Fruit fly (Drosophila melanogaster) whole organism, embryonic: ENCODE results near the gene mRpL39.

ENCODE experiments used
- CG10147 ChIP-seq: fragments of 200-800 bp; sonication (Bioruptor generic); optimal IDR thresholded peaks from 2 replicates; lab custom pipeline; 2019; ENCODE audit warnings: missing biosample characterization, mild to moderate bottlenecking, missing genetic modification characterization, moderate library complexity
- CG1024 ChIP-seq: fragments of 200-800 bp; sonication (Bioruptor generic); IDR thresholded peaks from 2 replicates; pipeline ENCODE4 v1.3.6; 2022; ENCODE audit warnings: missing biosample characterization, missing genetic modification characterization
- CG34224 ChIP-seq: fragments of 200-800 bp; sonication (Bioruptor generic); IDR thresholded peaks from 3 replicates; pipeline ENCODE4 v1.3.6; 2022; ENCODE audit warnings: missing biosample characterization, missing genetic modification characterization; ENCODE audit not compliant: partially characterized antibody
- CG6254 ChIP-seq: fragments of 200-800 bp; sonication (Bioruptor generic); optimal IDR thresholded peaks from 3 replicates; lab custom pipeline; 2017; ENCODE audit warnings: mild to moderate bottlenecking, missing biosample characterization, missing genetic modification reagents, missing genetic modification characterization
- CG9727 ChIP-seq: fragments of 200-800 bp; sonication (Bioruptor generic); optimal IDR thresholded peaks from 3 replicates; lab custom pipeline; 2017; ENCODE audit warnings: missing biosample characterization, mild to moderate bottlenecking, missing genetic modification characterization
- Eip74EF ChIP-seq, 2 experiments: fragments of 200-800 bp in 1 of 2; fragments of >200 bp in 1 of 2; sonication (Bioruptor generic) in 1 of 2; optimal IDR thresholded peaks; 2 replicates each; lab custom pipeline; 2017 to 2019; ENCODE audit warnings: missing biosample characterization in 2 of 2, missing genetic modification characterization in 2 of 2, mild to moderate bottlenecking in 1 of 2, moderate library complexity in 1 of 2
- GATAe ChIP-seq: fragments of 200-800 bp; sonication (Bioruptor generic); conservative IDR thresholded peaks from 2 replicates; pipeline ENCODE4 v1.3.6; 2022; ENCODE audit warnings: missing biosample characterization, missing genetic modification characterization
- Gsc ChIP-seq: fragments of 200-800 bp; sonication (Bioruptor generic); IDR thresholded peaks from 2 replicates; pipeline ENCODE4 v1.3.6; 2022; ENCODE audit warnings: missing biosample characterization, missing genetic modification characterization
- HLH3B ChIP-seq: fragments of 200-800 bp; sonication (Bioruptor generic); IDR thresholded peaks from 2 replicates; pipeline ENCODE4 v1.3.6; 2022; ENCODE audit warnings: missing biosample characterization, missing genetic modification characterization
- corto ChIP-seq: fragments of 200-800 bp; sonication (Bioruptor generic); optimal IDR thresholded peaks from 2 replicates; lab custom pipeline; 2016; ENCODE audit warnings: missing biosample characterization, mild to moderate bottlenecking, missing genetic modification characterization, moderate library complexity
- pho ChIP-seq: fragments of 200-800 bp; sonication (Bioruptor generic); optimal IDR thresholded peaks from 2 replicates; lab custom pipeline; 2016; ENCODE audit warnings: missing biosample characterization, missing genetic modification characterization

DNA sequence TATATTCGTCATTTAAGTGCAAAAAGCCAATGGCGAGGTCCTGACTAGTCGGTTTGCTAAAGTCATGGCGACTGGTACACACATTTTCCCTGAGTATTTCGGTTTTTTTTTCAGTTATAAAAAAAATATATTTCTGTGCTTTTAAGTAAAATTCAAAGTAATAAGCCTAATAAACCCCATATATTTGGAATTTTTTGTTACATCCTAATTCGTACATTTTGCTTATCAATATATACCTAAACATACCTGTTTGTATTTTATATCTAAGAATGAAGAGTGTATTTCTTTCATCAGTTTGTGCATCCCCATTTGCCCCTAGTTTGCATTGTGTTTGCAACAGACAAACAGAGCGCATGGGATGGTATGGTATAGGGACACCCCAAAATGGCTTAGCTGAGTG lies 36.1 kb upstream of the mRpL39 start:
- TF ChIP-seq CG10147 (GFP tag; lab: Kevin White, UChicago) (no peak), CG34224 (GFP tag; lab: Robert Waterston, UW) (no peak), Gsc (no peak), CG6254 (GFP tag; lab: Kevin White, UChicago) (no peak), GATAe (no peak), HLH3B (GFP tag; lab: Robert Waterston, UW) (no peak), CG1024 (no peak), pho (peak; percentile 7), corto (GFP tag; lab: Kevin White, UChicago) (no peak), CG9727 (peak; percentile 7), Eip74EF (GFP tag; optimal IDR thresholded peaks at IDR 0.05; lab: Kevin White, UChicago) (no peak)
